Worm (Caenorhabditis elegans): ENCODE results near the gene wht-1.
"Not testable (repeated sequence)": the region's sequence is repeated elsewhere in the genome, so short reads cannot be mapped to it uniquely, and the experiment has no call there.

The wht-1 gene

DNA sequence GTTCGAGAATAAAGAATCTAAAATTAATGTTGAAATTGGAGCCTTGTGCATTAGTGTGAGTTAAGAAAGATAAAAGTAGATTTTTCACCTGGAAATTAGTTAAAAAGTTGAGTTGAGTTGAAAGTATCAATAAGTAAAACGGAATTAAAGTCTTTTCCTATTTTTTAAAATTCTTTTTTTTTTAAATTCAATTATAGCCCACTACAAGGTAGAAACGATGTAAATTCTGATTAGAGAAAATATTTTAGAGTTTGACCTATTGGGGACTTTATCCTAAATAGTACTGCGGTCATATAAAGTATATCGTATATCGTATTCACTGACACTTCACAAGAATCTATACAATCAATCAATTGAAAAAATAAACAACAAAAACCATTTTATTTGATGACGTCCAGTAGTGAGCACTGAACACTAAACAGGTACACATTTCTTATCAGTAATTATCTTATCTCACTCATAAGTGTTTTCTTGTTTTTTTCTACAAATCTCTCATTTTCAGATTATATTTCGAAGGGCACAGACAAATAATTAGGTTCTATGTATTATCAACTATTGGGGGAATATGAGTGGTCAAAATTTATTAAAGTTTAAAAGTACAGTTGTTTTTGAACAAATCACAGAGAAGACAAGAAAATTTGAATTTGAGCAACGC is at the start of gene wht-1:
Gene wht-1, minus strand, starts transcription at position 51 of the 655 bp plus-strand sequence.
- no peak for TF ChIP-seq nhr-237 (tag; optimal IDR thresholded peaks at IDR 0.05)
- TF ChIP-seq fos-1 (tag; optimal IDR thresholded peaks at IDR 0.05): peak; percentile 52
- TF ChIP-seq lin-39 (tag; optimal IDR thresholded peaks at IDR 0.05): no peak
- TF ChIP-seq skn-1 (tag; optimal IDR thresholded peaks at IDR 0.05): peak; percentile 65
- TF ChIP-seq nhr-10 (tag; optimal IDR thresholded peaks at IDR 0.05): no peak
- no peak for TF ChIP-seq Y55F3AM.14 (GFP tag; optimal IDR thresholded peaks at IDR 0.05)
- TF ChIP-seq unc-55 (GFP tag; optimal IDR thresholded peaks at IDR 0.05): no peak
- TF ChIP-seq nhr-77 (tag; optimal IDR thresholded peaks at IDR 0.05): no peak
- TF ChIP-seq sem-4 (tag; optimal IDR thresholded peaks at IDR 0.05): no peak
- TF ChIP-seq crh-2 (tag; optimal IDR thresholded peaks at IDR 0.05): peak; percentile 6

DNA sequence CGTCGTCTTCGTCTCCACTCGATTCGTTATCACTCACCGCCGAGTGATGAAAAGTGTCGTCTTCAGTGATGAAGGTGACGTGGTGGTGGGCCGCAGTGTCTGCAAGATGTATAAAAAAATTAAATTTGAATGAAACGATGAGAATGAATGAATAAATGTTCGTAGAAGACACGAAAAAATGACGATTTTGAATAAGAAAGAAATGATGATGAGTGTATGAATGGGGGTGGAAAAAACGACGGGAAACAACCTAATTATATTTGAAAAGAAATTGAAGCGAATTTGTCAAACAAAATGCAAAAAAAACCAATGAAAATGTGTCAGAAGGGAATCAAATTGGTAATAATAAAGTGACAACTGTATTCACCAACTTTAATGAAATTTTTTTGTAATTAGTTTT is 48.6 kb upstream of the wht-1 start, which contains the start of gene mvk-1:
Gene mvk-1, minus strand, starts transcription at position 101 of the 400 bp plus-strand sequence.
- TF ChIP-seq lsy-2 (tag; optimal IDR thresholded peaks at IDR 0.05): peak in 1 of 2 experiments; percentile 9
- no peak for TF ChIP-seq unc-55 (GFP tag; optimal IDR thresholded peaks at IDR 0.05)

DNA sequence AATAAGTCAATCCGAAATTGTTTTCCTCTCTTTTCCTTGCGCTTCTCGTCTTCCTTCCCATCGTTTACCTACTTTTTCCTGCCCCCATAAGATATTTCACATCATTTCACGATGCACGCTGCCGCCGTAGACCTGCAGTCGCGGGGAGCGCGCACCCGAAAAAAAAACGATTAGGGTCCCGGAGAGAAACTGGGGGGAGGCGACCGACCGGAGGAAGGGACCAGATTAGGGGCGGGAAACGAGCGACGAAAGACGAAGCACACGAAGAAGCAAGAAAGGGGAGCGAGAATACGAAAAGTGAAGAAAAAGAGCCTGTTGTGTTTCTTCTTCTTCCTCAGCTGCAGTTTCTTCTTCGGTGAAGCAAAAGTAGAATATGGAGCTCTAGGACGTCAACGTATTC is 47.7 kb upstream of the wht-1 start:
- TF ChIP-seq snpc-4 (tag; optimal IDR thresholded peaks at IDR 0.05) (peak; percentile 45), sem-4 (tag; optimal IDR thresholded peaks at IDR 0.05) (peak; percentile 27), unc-55 (GFP tag; optimal IDR thresholded peaks at IDR 0.05) (peak; percentile 2), Y55F3AM.14 (GFP tag; optimal IDR thresholded peaks at IDR 0.05) (peak; percentile 19), egl-27 (tag; optimal IDR thresholded peaks at IDR 0.05) (peak; percentile 4), lin-11 (tag; optimal IDR thresholded peaks at IDR 0.05) (no peak), F13H6.1 (tag; optimal IDR thresholded peaks at IDR 0.05) (peak; percentile 59), ceh-16 (tag; optimal IDR thresholded peaks at IDR 0.05) (no peak), C34F6.9 (tag; optimal IDR thresholded peaks at IDR 0.05) (peak; percentile 10), dmd-4 (tag; optimal IDR thresholded peaks at IDR 0.05) (no peak), nhr-77 (tag; optimal IDR thresholded peaks at IDR 0.05) (no peak)

DNA sequence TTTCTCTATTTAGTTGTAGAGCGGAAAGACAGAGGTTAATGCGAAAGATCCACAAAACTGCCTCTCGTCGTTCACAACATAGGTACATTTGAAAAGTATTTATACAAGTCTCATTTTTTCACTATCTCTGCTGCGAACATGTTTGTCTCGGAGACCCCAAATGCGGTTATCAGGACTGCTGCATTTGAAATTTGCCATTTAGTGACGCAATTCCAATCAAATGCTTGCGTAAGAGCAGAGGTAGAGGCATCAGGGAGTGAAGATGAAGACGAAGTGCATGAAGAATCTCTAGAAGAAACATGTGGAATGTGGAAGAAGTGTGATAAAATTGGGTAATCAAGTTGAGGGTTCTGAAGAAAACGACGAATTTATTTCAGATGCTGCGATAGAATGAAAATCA is 46.6 kb upstream of the wht-1 start:
- peak; percentile 5 for TF ChIP-seq nhr-129 (tag; optimal IDR thresholded peaks at IDR 0.05)
- peak; percentile 16 for TF ChIP-seq crh-2 (tag; optimal IDR thresholded peaks at IDR 0.05)
- no peak for TF ChIP-seq nhr-25 (tag; optimal IDR thresholded peaks at IDR 0.05)
- peak; percentile 34 for TF ChIP-seq fos-1 (tag; optimal IDR thresholded peaks at IDR 0.05)

DNA sequence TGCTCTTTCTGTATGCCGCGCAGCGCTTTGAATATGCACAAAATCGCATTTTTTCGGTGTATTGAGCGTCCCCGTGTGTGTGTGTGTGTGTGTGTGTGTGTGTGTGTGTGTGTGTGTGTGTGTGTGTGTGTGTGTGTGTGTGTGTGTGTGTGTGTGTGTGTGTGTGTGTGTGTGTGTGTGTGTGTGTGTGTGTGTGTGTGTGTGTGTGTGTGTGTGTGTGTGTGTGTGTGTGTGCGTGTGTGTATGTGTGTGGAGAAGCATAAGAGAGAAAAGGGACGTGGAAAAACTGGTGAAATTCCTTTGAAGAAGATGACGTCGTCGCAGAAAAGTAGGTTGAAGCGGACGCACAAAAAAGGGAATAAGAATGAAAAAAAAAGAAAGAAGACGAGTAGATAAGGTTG is 45.8 kb upstream of the wht-1 start:
- TF ChIP-seq Y55F3AM.14 (GFP tag; optimal IDR thresholded peaks at IDR 0.05) (peak; percentile 91), F13H6.1 (tag; optimal IDR thresholded peaks at IDR 0.05) (peak; percentile 82), lin-13 (GFP tag; optimal IDR thresholded peaks at IDR 0.05) (peak; percentile 35), unc-55 (GFP tag; optimal IDR thresholded peaks at IDR 0.05) (peak; percentile 19), nhr-129 (tag; optimal IDR thresholded peaks at IDR 0.05) (peak; percentile 11), sma-9 (GFP tag; optimal IDR thresholded peaks at IDR 0.05) (peak; percentile 14), lsy-2 (tag; optimal IDR thresholded peaks at IDR 0.05) (peak in 1 of 2 experiments; percentile 7), mdl-1 (tag; optimal IDR thresholded peaks at IDR 0.05) (peak in 1 of 2 experiments; percentile 0), crh-2 (tag; optimal IDR thresholded peaks at IDR 0.05) (peak; percentile 16)
- TF ChIP-seq sma-9 (tag; optimal IDR thresholded peaks at IDR 0.05): not testable (repeated sequence)

DNA sequence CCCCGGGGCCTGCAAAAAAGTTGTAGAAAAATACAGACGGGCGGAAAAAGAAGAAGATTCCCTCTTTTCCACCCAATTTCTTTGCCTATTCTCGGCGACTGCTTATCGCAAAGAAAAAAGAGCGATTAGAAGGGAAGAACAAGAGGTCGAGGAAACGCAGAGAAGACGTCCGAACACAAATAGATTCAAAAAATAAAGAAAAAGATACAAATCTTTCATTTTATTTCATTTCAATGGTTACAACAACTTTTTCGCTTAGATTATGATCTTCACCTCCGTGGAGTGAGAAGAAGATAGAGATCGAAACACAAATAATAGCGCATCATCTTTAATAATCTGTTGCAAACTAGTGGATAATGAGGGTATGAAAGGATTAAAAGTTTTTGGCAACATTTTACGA is 44.5 kb upstream of the wht-1 start:
- TF ChIP-seq mab-5 (tag; optimal IDR thresholded peaks at IDR 0.05): no peak
- peak; percentile 59 for TF ChIP-seq egl-27 (tag; optimal IDR thresholded peaks at IDR 0.05)
- no peak for TF ChIP-seq nhr-6 (tag; optimal IDR thresholded peaks at IDR 0.05)
- TF ChIP-seq elt-1 (tag; optimal IDR thresholded peaks at IDR 0.05): peak; percentile 83
- TF ChIP-seq unc-55 (GFP tag; optimal IDR thresholded peaks at IDR 0.05): no peak
- peak; percentile 30 for TF ChIP-seq nhr-21 (tag; optimal IDR thresholded peaks at IDR 0.05)
- no peak for TF ChIP-seq nhr-12 (tag; optimal IDR thresholded peaks at IDR 0.05)
- no peak for TF ChIP-seq nhr-25 (tag; optimal IDR thresholded peaks at IDR 0.05)
- peak; percentile 60 for TF ChIP-seq ceh-16 (tag; optimal IDR thresholded peaks at IDR 0.05)
- no peak for TF ChIP-seq snpc-4 (tag; optimal IDR thresholded peaks at IDR 0.05)
- TF ChIP-seq elt-3 (tag; optimal IDR thresholded peaks at IDR 0.05): no peak
- TF ChIP-seq nhr-23 (tag; optimal IDR thresholded peaks at IDR 0.05): no peak
- TF ChIP-seq nhr-129 (tag; optimal IDR thresholded peaks at IDR 0.05): no peak
- peak; percentile 46 for TF ChIP-seq sem-4 (tag; optimal IDR thresholded peaks at IDR 0.05)
- peak in 1 of 2 experiments; percentile 31 for TF ChIP-seq lsy-2 (tag; optimal IDR thresholded peaks at IDR 0.05)
- TF ChIP-seq lin-13 (GFP tag; optimal IDR thresholded peaks at IDR 0.05): peak; percentile 8
- TF ChIP-seq nhr-237 (tag; optimal IDR thresholded peaks at IDR 0.05): no peak
- peak; percentile 13 for TF ChIP-seq fos-1 (tag; optimal IDR thresholded peaks at IDR 0.05)
- peak; percentile 56 for TF ChIP-seq sma-9 (GFP tag; optimal IDR thresholded peaks at IDR 0.05)
- no peak for TF ChIP-seq sma-9 (tag; optimal IDR thresholded peaks at IDR 0.05)
- TF ChIP-seq ama-1 (optimal IDR thresholded peaks at IDR 0.05): no peak
- TF ChIP-seq peb-1 (tag; optimal IDR thresholded peaks at IDR 0.05): no peak
- no peak for TF ChIP-seq lin-39 (tag; optimal IDR thresholded peaks at IDR 0.05)
- no peak for TF ChIP-seq nhr-10 (tag; optimal IDR thresholded peaks at IDR 0.05)

All from whole organism, L2 larva.